Fruit fly (Drosophila melanogaster): ENCODE measurements around the gene Syn.

Gene Syn

dm6 chr3R:10265552-10266137 lies 75.2 kb downstream of the Syn start (continued):
- TF ChIP-seq dmrt11E (tag; optimal IDR thresholded peaks at IDR 0.05) (no peak), dati (GFP tag; IDR thresholded peaks at IDR 0.05) (no peak), nerfin-1 (tag; optimal IDR thresholded peaks at IDR 0.05) (peak; percentile 0), Eip74EF (GFP tag; optimal IDR thresholded peaks at IDR 0.05) (peak in 1 of 2 experiments; percentile 59), sisA (GFP tag; IDR thresholded peaks at IDR 0.05) (peak; percentile 31; the same call in 1 of the 2 replicates), MESR4 (GFP tag; optimal IDR thresholded peaks at IDR 0.05) (no peak), pfk (GFP tag; optimal IDR thresholded peaks at IDR 0.05) (no peak), gce (GFP tag; IDR thresholded peaks at IDR 0.05) (no peak), so (GFP tag; IDR thresholded peaks at IDR 0.05) (no peak), CG14014 (GFP tag; IDR thresholded peaks at IDR 0.05) (peak; percentile 50), CG11696 (GFP tag; IDR thresholded peaks at IDR 0.05) (no peak), CG17385 (GFP tag; optimal IDR thresholded peaks at IDR 0.05) (peak; percentile 43), pita (GFP tag; optimal IDR thresholded peaks at IDR 0.05) (no peak), dimm (GFP tag; IDR thresholded peaks at IDR 0.05) (no peak), Dbx (GFP tag; IDR thresholded peaks at IDR 0.05) (peak; percentile 88), pb (GFP tag; optimal IDR thresholded peaks at IDR 0.05) (no peak), CG10321 (GFP tag; IDR thresholded peaks at IDR 0.05) (no peak), Vsx1 (GFP tag; optimal IDR thresholded peaks at IDR 0.05) (peak; percentile 51), CG7271 (tag; optimal IDR thresholded peaks at IDR 0.05) (no peak), Mes4 (GFP tag; optimal IDR thresholded peaks at IDR 0.05) (no peak), CG18764 (GFP tag; optimal IDR thresholded peaks at IDR 0.05) (no peak), CG6254 (GFP tag; optimal IDR thresholded peaks at IDR 0.05) (no peak), B-H2 (GFP tag; optimal IDR thresholded peaks at IDR 0.05) (no peak), CG13624 (GFP tag; optimal IDR thresholded peaks at IDR 0.05) (peak; percentile 71), Ssrp (tag; optimal IDR thresholded peaks at IDR 0.05) (peak; percentile 12), Oaz (GFP tag; IDR thresholded peaks at IDR 0.05) (peak; percentile 29; the same call in 1 of the 2 replicates), bsh (GFP tag; optimal IDR thresholded peaks at IDR 0.05) (peak in 1 of 2 experiments; percentile 49), bigmax (GFP tag; optimal IDR thresholded peaks at IDR 0.05) (no peak), esg (GFP tag; conservative IDR thresholded peaks at IDR 0.05) (peak; percentile 46; the same call in 1 of the 2 replicates), CG12769 (tag; optimal IDR thresholded peaks at IDR 0.05) (peak; percentile 76), Hr78 (GFP tag; optimal IDR thresholded peaks at IDR 0.05) (no peak), sr (GFP tag; IDR thresholded peaks at IDR 0.05) (peak; percentile 68; the same call in 2 of the 3 replicates), maf-S (GFP tag; optimal IDR thresholded peaks at IDR 0.05) (peak; percentile 8), Nf-YB (GFP tag; optimal IDR thresholded peaks at IDR 0.05) (no peak), CG4404 (GFP tag; IDR thresholded peaks at IDR 0.05) (peak; percentile 26; the same call in 1 of the 2 replicates), Antp (GFP tag; optimal IDR thresholded peaks at IDR 0.05) (no peak), CG17186 (GFP tag; optimal IDR thresholded peaks at IDR 0.05) (no peak), CG9727 (GFP tag; optimal IDR thresholded peaks at IDR 0.05) (peak; percentile 51), CG6683 (GFP tag; optimal IDR thresholded peaks at IDR 0.05) (peak; percentile 9), CG18619 (GFP tag; optimal IDR thresholded peaks at IDR 0.05) (peak; percentile 65), CG12071 (GFP tag; optimal IDR thresholded peaks at IDR 0.05) (peak; percentile 48), grau (tag; optimal IDR thresholded peaks at IDR 0.05) (peak; percentile 90), CG4854 (GFP tag; optimal IDR thresholded peaks at IDR 0.05) (peak; percentile 33), CG12155 (GFP tag; optimal IDR thresholded peaks at IDR 0.05) (peak; percentile 26), CG8478 (optimal IDR thresholded peaks at IDR 0.05) (no peak), Taf1 (GFP tag; IDR thresholded peaks at IDR 0.05) (peak; percentile 69; the same call in 1 of the 2 replicates), CG42726 (GFP tag; IDR thresholded peaks at IDR 0.05; ENCODE audit: partially characterized antibody) (no peak), CG6654 (GFP tag; optimal IDR thresholded peaks at IDR 0.05) (no peak), gcm (GFP tag; optimal IDR thresholded peaks at IDR 0.05) (no peak)

Data from whole organism, embryonic.